Worm (Caenorhabditis elegans) whole organism, L2 larva: ENCODE measurements around the gene F32A5.8.

Source experiments
- ama-1 ChIP-seq: fragments of 150-350 bp; optimal IDR thresholded peaks from 2 replicates; lab custom pipeline; 2018; ENCODE audit warnings: inconsistent platforms
- egl-27 ChIP-seq: sonication (generic microtip); optimal IDR thresholded peaks from 3 replicates; lab custom pipeline; 2017; ENCODE audit warnings: missing biosample characterization, missing genetic modification reagents, missing genetic modification characterization
- elt-1 ChIP-seq: fragments of 150-350 bp; optimal IDR thresholded peaks from 2 replicates; lab custom pipeline; 2014; ENCODE audit warnings: missing biosample characterization, missing genetic modification characterization
- mbf-1 ChIP-seq: sonication (generic microtip); optimal IDR thresholded peaks from 2 replicates; lab custom pipeline; 2017; ENCODE audit warnings: missing biosample characterization, missing genetic modification characterization
- nhr-77 ChIP-seq: fragments of 150-350 bp; optimal IDR thresholded peaks from 2 replicates; lab custom pipeline; 2014; ENCODE audit warnings: missing biosample characterization, missing genetic modification characterization
- unc-62 ChIP-seq: fragments of 150-350 bp; optimal IDR thresholded peaks from 2 replicates; lab custom pipeline; 2014; ENCODE audit warnings: missing biosample characterization, missing genetic modification reagents, missing genetic modification characterization
- ztf-11 ChIP-seq: sonication (generic microtip); optimal IDR thresholded peaks from 2 replicates; lab custom pipeline; 2017; ENCODE audit warnings: missing biosample characterization, missing genetic modification characterization
- ztf-4 ChIP-seq: fragments of 150-350 bp; optimal IDR thresholded peaks from 2 replicates; lab custom pipeline; 2014; ENCODE audit warnings: missing biosample characterization, missing genetic modification characterization

DNA sequence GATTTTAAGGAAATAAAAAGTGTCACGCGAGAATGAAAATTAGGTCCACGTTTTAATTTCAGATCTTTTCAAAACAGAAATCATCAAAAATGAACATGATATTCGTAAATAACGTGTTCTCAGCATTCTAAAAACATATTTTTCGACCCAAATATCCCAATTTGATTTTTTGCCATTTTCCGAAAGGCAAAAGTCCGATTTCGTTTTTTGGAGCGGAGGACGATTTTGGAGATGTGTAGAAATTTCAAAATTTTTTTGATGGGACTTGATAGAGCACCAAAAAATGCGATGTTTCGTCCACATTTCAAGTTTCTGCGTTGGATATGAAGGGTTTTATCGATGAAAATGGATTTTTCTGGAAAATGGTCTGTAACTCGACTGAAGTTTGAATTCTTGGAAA, 25.2 kb upstream of the F32A5.8 start:
- TF ChIP-seq ama-1 (lab: Kevin White, UChicago): no peak
- no peak for TF ChIP-seq unc-62 (GFP tag; lab: Kevin White, UChicago)
- no peak for TF ChIP-seq mbf-1 (tag; lab: Kevin White, UChicago)
- TF ChIP-seq egl-27: no peak
- no peak for TF ChIP-seq ztf-4 (tag; lab: Kevin White, UChicago)
- TF ChIP-seq ztf-11 (tag; lab: Kevin White, UChicago): no peak
- TF ChIP-seq elt-1 (tag; lab: Kevin White, UChicago): no peak
- TF ChIP-seq nhr-77 (tag; lab: Kevin White, UChicago): no peak
